Worm (Caenorhabditis elegans): Measurements from ENCODE around the gene scrm-5.
"Not testable (repeated sequence)": the region's sequence is repeated elsewhere in the genome, so short reads cannot be mapped to it uniquely, and the experiment has no call there.

scrm-5 gene

DNA sequence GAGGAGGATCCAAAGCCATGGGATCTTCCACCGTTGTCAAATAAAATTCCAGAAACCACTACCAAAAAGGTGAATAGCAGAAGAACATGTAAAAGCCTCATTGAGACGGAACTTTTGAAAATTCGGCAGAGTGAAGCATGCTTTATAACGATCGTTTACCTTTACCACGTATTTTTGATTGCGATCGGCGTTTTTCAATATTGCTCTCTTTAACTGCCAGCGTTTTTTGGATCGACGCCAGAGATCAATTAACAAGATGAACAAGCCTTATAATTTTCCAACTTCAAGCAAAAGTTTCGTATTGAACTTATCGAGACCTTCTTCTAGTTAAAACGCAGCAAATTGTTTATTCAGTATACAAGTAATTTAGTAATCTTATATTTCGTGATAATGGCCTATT, 23.2 kb upstream of the scrm-5 start, which contains the start of gene F49F1.10:
Gene F49F1.10 (minus strand): TSS at position 101 of the 400 bp plus-strand sequence.
- TF ChIP-seq ref-1 (GFP tag; conservative IDR thresholded peaks at IDR 0.05) (no peak), ztf-23 (GFP tag; IDR thresholded peaks at IDR 0.05) (no peak), med-1 (GFP tag; optimal IDR thresholded peaks at IDR 0.05; ENCODE audit: insufficient read depth) (no peak), ztf-29 (GFP tag; IDR thresholded peaks at IDR 0.05) (no peak), tab-1 (GFP tag; IDR thresholded peaks at IDR 0.05) (no peak), klf-2 (GFP tag; conservative IDR thresholded peaks at IDR 0.05) (no peak), flt-1 (GFP tag; IDR thresholded peaks at IDR 0.05) (no peak), cog-1 (tag; optimal IDR thresholded peaks at IDR 0.05) (no peak), T22C8.4 (GFP tag; IDR thresholded peaks at IDR 0.05) (no peak)

DNA sequence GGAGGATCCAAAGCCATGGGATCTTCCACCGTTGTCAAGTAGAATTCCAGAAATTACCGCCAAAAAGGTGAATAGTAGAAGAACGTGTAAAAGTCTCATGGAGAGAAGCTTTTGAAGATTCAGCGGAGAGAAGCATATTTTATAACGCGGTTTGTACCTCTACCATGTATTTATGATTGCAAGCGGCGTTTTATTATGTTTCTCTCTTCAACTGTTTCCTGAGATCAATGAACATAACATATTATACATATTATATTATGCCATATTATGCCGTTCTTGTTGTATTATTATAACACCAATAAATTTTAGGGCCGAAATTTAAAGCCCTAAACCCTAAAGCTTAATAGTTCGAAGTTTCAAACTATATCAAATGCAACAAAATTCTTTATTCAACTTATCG, 22.0 kb upstream of the scrm-5 start, which contains the start of gene F49F1.18:
Gene F49F1.18 (minus strand): TSS at position 101 of the 400 bp plus-strand sequence.
- TF ChIP-seq T22C8.4 (GFP tag; IDR thresholded peaks at IDR 0.05) (no peak), klf-2 (GFP tag; conservative IDR thresholded peaks at IDR 0.05) (no peak), ztf-29 (GFP tag; IDR thresholded peaks at IDR 0.05) (no peak)

DNA sequence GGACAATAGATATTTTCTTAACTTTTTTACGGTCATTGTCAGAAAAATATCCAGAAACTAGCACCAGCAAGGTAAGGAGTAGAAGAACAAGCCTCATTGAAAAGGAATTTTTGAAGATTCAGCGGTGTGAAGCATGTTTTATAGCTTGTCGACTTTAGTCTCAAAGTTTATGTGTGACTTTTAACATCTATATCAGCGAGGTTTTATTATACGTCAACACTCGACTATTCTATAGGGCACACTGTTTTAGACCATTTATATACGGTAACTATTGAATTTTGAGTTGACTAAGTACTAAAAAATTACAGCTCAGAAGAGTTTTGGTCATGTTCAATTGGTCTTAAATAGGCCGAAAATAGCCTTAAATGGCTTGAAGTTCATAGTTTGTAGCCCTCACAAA, 20.9 kb upstream of the scrm-5 start, which contains the start of gene F49F1.11:
Gene F49F1.11 (minus strand): TSS at position 101 of the 400 bp plus-strand sequence.
- TF ChIP-seq flt-1 (GFP tag; IDR thresholded peaks at IDR 0.05) (no peak), cog-1 (tag; optimal IDR thresholded peaks at IDR 0.05) (no peak), tab-1 (GFP tag; IDR thresholded peaks at IDR 0.05) (no peak), ztf-23 (GFP tag; IDR thresholded peaks at IDR 0.05) (no peak), med-1 (GFP tag; optimal IDR thresholded peaks at IDR 0.05; ENCODE audit: insufficient read depth) (no peak), ref-1 (GFP tag; conservative IDR thresholded peaks at IDR 0.05) (no peak), klf-2 (GFP tag; conservative IDR thresholded peaks at IDR 0.05) (no peak), T22C8.4 (GFP tag; IDR thresholded peaks at IDR 0.05) (no peak), ztf-29 (GFP tag; IDR thresholded peaks at IDR 0.05) (no peak)

DNA sequence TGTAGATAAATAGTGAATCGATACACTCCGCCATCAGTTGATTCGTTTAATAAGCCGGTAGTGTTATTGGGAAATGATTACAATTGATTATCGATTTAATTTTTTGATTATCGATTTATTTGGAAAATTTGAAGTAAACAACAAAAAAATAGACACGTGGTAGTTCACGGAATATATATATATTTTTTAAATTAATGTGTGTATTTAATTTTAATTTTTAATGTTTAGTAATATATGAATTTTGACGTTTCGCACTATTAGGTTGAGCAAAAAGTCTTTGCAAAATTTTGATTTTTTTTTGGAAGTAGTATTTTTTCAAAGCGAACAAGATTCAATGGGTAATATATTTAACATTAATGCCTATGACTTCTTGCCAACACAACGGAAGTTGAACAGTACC, 19.2 kb upstream of the scrm-5 start, which contains the start of gene F49F1.12:
Gene F49F1.12 (minus strand): TSS at position 101 of the 400 bp plus-strand sequence.
- not testable (repeated sequence) for TF ChIP-seq med-1 (GFP tag; optimal IDR thresholded peaks at IDR 0.05; ENCODE audit: insufficient read depth); tab-1 (GFP tag; IDR thresholded peaks at IDR 0.05); ref-1 (GFP tag; conservative IDR thresholded peaks at IDR 0.05)

DNA sequence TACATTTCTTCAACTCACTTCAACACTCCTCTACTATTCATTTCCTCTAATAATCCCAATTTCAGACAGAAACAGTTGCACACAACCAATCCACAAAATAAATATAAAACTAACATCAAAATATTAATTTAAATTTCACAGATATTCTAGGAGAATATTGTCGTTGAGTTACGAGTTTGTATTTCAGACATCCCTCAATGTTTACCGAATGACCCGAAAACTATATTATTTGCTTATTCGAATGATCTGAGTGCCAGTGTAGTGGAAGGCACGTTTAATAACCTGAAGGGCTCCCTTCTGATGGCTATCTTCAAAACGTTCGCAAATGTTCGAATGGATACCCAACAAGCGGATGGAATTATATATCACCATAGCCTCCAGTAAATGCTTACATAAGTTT, 17.4 kb upstream of the scrm-5 start, which contains the start of gene R07C12.3:
Gene R07C12.3 (plus strand): TSS at position 301 of the 400 bp plus-strand sequence.
- TF ChIP-seq med-1 (GFP tag; optimal IDR thresholded peaks at IDR 0.05; ENCODE audit: insufficient read depth) (no peak), ztf-29 (GFP tag; IDR thresholded peaks at IDR 0.05) (no peak), T22C8.4 (GFP tag; IDR thresholded peaks at IDR 0.05) (no peak), tab-1 (GFP tag; IDR thresholded peaks at IDR 0.05) (no peak), ref-1 (GFP tag; conservative IDR thresholded peaks at IDR 0.05) (no peak), flt-1 (GFP tag; IDR thresholded peaks at IDR 0.05) (no peak), cog-1 (tag; optimal IDR thresholded peaks at IDR 0.05) (no peak), klf-2 (GFP tag; conservative IDR thresholded peaks at IDR 0.05) (no peak), ztf-23 (GFP tag; IDR thresholded peaks at IDR 0.05) (no peak)

DNA sequence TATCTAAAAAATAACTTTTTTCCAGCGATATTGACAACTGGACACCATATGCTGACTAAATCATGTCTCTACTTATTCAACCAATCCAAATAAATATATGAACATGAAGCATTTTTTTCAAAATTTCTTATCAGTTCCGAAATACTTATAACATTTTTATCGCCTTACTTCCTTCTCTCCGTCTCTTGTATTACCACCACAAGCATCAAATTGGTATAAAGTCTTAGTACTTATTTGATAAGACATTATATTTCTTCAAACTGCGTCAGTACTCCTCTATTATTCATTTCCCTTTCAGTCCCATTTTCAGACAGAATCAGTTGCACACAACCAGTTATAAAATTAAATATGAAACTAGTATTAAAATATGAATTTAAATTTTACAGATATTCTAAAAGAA, 14.3 kb upstream of the scrm-5 start:
- TF ChIP-seq cog-1 (tag; optimal IDR thresholded peaks at IDR 0.05), result no peak
- TF ChIP-seq flt-1 (GFP tag; IDR thresholded peaks at IDR 0.05), result no peak
- TF ChIP-seq klf-2 (GFP tag; conservative IDR thresholded peaks at IDR 0.05), result no peak
- TF ChIP-seq ztf-23 (GFP tag; IDR thresholded peaks at IDR 0.05), result no peak
- no peak for TF ChIP-seq T22C8.4 (GFP tag; IDR thresholded peaks at IDR 0.05)
- no peak for TF ChIP-seq tab-1 (GFP tag; IDR thresholded peaks at IDR 0.05)
- TF ChIP-seq med-1 (GFP tag; optimal IDR thresholded peaks at IDR 0.05; ENCODE audit: insufficient read depth), result no peak
- TF ChIP-seq ref-1 (GFP tag; conservative IDR thresholded peaks at IDR 0.05), result no peak
- no peak for TF ChIP-seq ztf-29 (GFP tag; IDR thresholded peaks at IDR 0.05)

DNA sequence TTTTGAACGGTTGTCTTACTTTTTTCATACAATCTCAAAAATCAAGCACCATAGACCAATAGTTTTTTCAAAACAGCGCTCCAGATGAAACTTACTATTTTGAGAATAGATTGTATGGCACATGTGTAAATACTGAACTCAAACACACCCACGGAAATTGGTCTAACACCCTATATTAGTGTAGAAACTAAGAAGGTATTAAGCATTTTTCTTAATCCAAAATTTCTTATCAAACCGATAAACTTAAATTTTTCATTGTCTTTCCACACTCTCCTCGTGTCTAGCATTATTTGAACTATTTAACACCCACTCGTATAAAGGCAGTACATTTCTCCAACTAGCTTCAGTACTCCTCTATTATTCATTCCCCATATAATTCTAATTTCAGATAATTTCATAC, 12.1 kb upstream of the scrm-5 start:
- TF ChIP-seq tab-1 (GFP tag; IDR thresholded peaks at IDR 0.05) (no peak), T22C8.4 (GFP tag; IDR thresholded peaks at IDR 0.05) (no peak), med-1 (GFP tag; optimal IDR thresholded peaks at IDR 0.05; ENCODE audit: insufficient read depth) (no peak), ztf-23 (GFP tag; IDR thresholded peaks at IDR 0.05) (no peak), klf-2 (GFP tag; conservative IDR thresholded peaks at IDR 0.05) (no peak), flt-1 (GFP tag; IDR thresholded peaks at IDR 0.05) (no peak), ztf-29 (GFP tag; IDR thresholded peaks at IDR 0.05) (no peak), cog-1 (tag; optimal IDR thresholded peaks at IDR 0.05) (no peak), ref-1 (GFP tag; conservative IDR thresholded peaks at IDR 0.05) (no peak)

DNA sequence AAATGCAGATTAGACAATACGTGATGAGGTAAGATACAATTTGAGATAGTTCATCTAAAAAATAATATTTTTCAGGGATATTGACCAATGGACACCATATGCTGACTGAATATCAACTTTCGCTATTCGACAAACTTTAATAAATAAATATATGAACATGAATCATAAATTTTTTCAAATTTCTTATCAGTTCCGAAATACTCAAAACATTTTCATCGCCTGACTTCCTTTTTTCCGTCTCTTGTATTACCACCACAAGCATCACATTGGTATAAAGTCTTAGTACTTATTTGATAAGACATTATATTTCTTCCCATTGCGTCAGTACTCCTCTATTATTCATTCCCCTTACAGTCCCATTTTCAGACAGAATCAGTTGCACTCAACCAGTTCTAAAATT, 10.1 kb upstream of the scrm-5 start, which contains the start of the genes K08D10.10 and R07C12.1:
Gene K08D10.10 (plus strand): TSS at position 93 of the 400 bp plus-strand sequence.
Gene R07C12.1 (plus strand): TSS at position 314 of the 400 bp plus-strand sequence.
- TF ChIP-seq ref-1 (GFP tag; conservative IDR thresholded peaks at IDR 0.05), result no peak
- TF ChIP-seq T22C8.4 (GFP tag; IDR thresholded peaks at IDR 0.05), result no peak
- no peak for TF ChIP-seq ztf-29 (GFP tag; IDR thresholded peaks at IDR 0.05)
- no peak for TF ChIP-seq klf-2 (GFP tag; conservative IDR thresholded peaks at IDR 0.05)
- no peak for TF ChIP-seq ztf-23 (GFP tag; IDR thresholded peaks at IDR 0.05)
- TF ChIP-seq cog-1 (tag; optimal IDR thresholded peaks at IDR 0.05), result no peak

DNA sequence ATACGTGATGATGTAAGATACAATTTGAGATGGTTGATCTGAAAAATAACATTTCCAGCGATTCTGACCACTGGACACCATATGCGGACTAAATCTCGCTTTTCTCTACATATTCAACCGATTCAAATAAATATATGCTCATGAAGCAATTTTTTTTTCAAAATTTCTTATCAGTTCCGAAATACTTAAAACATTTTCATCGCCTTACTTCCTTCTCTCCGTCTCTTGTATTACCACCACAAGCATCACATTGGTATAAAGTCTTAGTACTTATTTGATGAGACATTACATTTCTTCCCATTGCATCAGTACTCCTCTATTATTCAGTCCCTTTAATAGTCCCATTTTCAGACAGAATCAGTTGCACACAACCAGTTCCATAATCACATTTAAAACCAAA, 7.6 kb upstream of the scrm-5 start, which contains the start of gene K08D10.14:
Gene K08D10.14 (plus strand): TSS at position 301 of the 400 bp plus-strand sequence.
- TF ChIP-seq klf-2 (GFP tag; conservative IDR thresholded peaks at IDR 0.05) (no peak), med-1 (GFP tag; optimal IDR thresholded peaks at IDR 0.05; ENCODE audit: insufficient read depth) (no peak), tab-1 (GFP tag; IDR thresholded peaks at IDR 0.05) (no peak), ztf-29 (GFP tag; IDR thresholded peaks at IDR 0.05) (no peak), cog-1 (tag; optimal IDR thresholded peaks at IDR 0.05) (no peak), ref-1 (GFP tag; conservative IDR thresholded peaks at IDR 0.05) (no peak), ztf-23 (GFP tag; IDR thresholded peaks at IDR 0.05) (no peak), flt-1 (GFP tag; IDR thresholded peaks at IDR 0.05) (no peak), T22C8.4 (GFP tag; IDR thresholded peaks at IDR 0.05) (no peak)

DNA sequence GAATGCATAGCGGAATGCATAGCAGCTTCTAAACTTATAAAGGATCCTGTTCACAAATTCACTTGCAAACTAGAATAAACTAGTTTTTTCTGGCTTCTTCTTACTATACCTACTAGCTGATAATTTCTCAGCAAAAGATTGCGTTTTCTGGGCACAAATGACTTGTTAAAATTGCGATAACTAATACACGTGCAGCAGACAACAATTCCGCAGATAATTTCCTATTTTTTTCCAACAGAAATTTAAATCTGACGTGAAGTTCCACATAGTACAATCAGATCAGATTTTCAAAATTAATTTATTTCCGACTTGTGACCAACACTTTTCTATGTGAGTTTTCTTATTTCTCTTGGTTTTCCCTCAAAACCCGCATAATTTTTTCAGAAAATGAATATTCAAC, 2.2 kb downstream of the scrm-5 start, which contains the start of gene scrm-8:
Gene scrm-8 (plus strand): TSS at position 301 of the 400 bp plus-strand sequence.
- TF ChIP-seq ref-1 (GFP tag; conservative IDR thresholded peaks at IDR 0.05) (no peak), ztf-23 (GFP tag; IDR thresholded peaks at IDR 0.05) (no peak), cog-1 (tag; optimal IDR thresholded peaks at IDR 0.05) (no peak), klf-2 (GFP tag; conservative IDR thresholded peaks at IDR 0.05) (no peak), tab-1 (GFP tag; IDR thresholded peaks at IDR 0.05) (no peak), T22C8.4 (GFP tag; IDR thresholded peaks at IDR 0.05) (no peak)
